Worm (Caenorhabditis elegans) whole organism, late embryonic: ENCODE results near the gene wapl-1.

ENCODE experiments used
- ets-4 ChIP-seq: sonication (generic microtip); optimal IDR thresholded peaks from 2 replicates; lab custom pipeline; 2016; ENCODE audit warnings: missing genetic modification characterization, missing compliant biosample characterization
- nhr-11 ChIP-seq: fragments of 150-350 bp; optimal IDR thresholded peaks from 2 replicates; lab custom pipeline; 2014; ENCODE audit warnings: missing biosample characterization, missing genetic modification characterization
- tbx-2 ChIP-seq: sonication (generic microtip); optimal IDR thresholded peaks from 2 replicates; lab custom pipeline; 2016; ENCODE audit warnings: missing genetic modification characterization, missing compliant biosample characterization

- no peak for TF ChIP-seq nhr-11 (tag; lab: Kevin White, UChicago)
- TF ChIP-seq tbx-2 (tag; lab: Kevin White, UChicago) = peak; percentile 13
- no peak for TF ChIP-seq ets-4 (tag; lab: Kevin White, UChicago)
Observed at ce11 chrIV:4448343-4448742, 2.8 kb upstream of the wapl-1 start.
